Worm (Caenorhabditis elegans) whole organism, L3 larva: Measurements from ENCODE around the gene W06G6.10.

Experiments
- daf-12 ChIP-seq: fragments of 150-350 bp; optimal IDR thresholded peaks from 2 replicates; lab custom pipeline; 2014; ENCODE audit warnings: missing biosample characterization, missing genetic modification reagents, missing genetic modification characterization
- nhr-23 ChIP-seq: fragments of 150-350 bp; optimal IDR thresholded peaks from 2 replicates; lab custom pipeline; 2014; ENCODE audit warnings: missing biosample characterization, missing genetic modification reagents, missing genetic modification characterization
- nhr-25 ChIP-seq: sonication (generic microtip); optimal IDR thresholded peaks from 2 replicates; lab custom pipeline; 2017; ENCODE audit warnings: missing biosample characterization, missing genetic modification characterization
- nhr-77 ChIP-seq: fragments of 150-350 bp; optimal IDR thresholded peaks from 2 replicates; lab custom pipeline; 2014; ENCODE audit warnings: missing biosample characterization, missing genetic modification characterization
- pha-4 ChIP-seq: fragments of 150-350 bp; optimal IDR thresholded peaks from 2 replicates; lab custom pipeline; 2014; ENCODE audit warnings: missing biosample characterization, missing genetic modification reagents, missing genetic modification characterization
- snpc-4 ChIP-seq: fragments of 150-350 bp; optimal IDR thresholded peaks from 2 replicates; lab custom pipeline; 2014; ENCODE audit warnings: missing biosample characterization, missing genetic modification characterization

DNA sequence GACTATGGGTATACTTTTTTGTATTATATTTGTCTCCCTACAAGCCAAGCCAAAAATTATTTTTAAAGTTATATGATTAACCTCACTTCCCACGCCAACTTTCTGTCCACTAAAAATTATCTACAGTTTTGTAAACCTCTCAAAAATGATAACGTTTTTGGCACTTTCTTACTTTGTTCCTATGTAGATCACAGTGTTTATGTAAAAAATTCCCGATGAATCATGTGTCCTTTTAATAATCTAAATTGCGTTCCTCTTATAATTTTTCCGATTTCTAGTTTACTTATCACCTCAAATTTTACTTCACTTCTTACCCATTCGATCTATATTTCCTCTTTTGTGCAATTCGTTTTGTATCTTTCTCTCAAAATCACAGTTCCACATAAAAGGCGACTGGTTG, 42.7 kb downstream of the W06G6.10 start:
- no peak for TF ChIP-seq snpc-4 (tag; lab: Kevin White, UChicago)
- no peak for TF ChIP-seq nhr-23 (tag; lab: Kevin White, UChicago)
- no peak for TF ChIP-seq nhr-25 (tag; lab: Kevin White, UChicago)
- no peak for TF ChIP-seq daf-12 (tag; lab: Kevin White, UChicago)
- TF ChIP-seq nhr-77: no peak
- TF ChIP-seq pha-4 (tag; lab: Kevin White, UChicago): no peak
